Worm (Caenorhabditis elegans): ENCODE results near the gene set-21.

set-21 gene

ce11 chrIV:4390438-4390894, at the start of gene set-21, which contains the start of gene rpl-7A (continued):
- TF ChIP-seq skn-1 (tag; optimal IDR thresholded peaks at IDR 0.05) (no peak), fkh-10 (GFP tag; optimal IDR thresholded peaks at IDR 0.05) (peak; percentile 52), mdt-29 (GFP tag; IDR thresholded peaks at IDR 0.05) (peak; percentile 90), F26F4.8 (GFP tag; conservative IDR thresholded peaks at IDR 0.05) (no peak), spr-1 (tag; optimal IDR thresholded peaks at IDR 0.05) (peak; percentile 92), lin-39 (tag; optimal IDR thresholded peaks at IDR 0.05) (no peak), nhr-42 (GFP tag; IDR thresholded peaks at IDR 0.05) (peak; percentile 97), nhr-10 (tag; optimal IDR thresholded peaks at IDR 0.05) (no peak), Y48G9A.11 (GFP tag; IDR thresholded peaks at IDR 0.05) (peak; percentile 90), attf-4 (tag; optimal IDR thresholded peaks at IDR 0.05) (no peak), lin-1 (GFP tag; IDR thresholded peaks at IDR 0.05) (peak; percentile 95), ces-1 (GFP tag; optimal IDR thresholded peaks at IDR 0.05) (no peak), lsy-2 (tag; optimal IDR thresholded peaks at IDR 0.05) (peak; percentile 93 to 96), dmd-6 (GFP tag; IDR thresholded peaks at IDR 0.05) (peak; percentile 97), nhr-25 (tag; optimal IDR thresholded peaks at IDR 0.05; ENCODE audit: borderline replicate concordance, insufficient read depth) (peak; percentile 93), D1046.2 (GFP tag; IDR thresholded peaks at IDR 0.05) (peak; percentile 95), nhr-28 (tag; optimal IDR thresholded peaks at IDR 0.05) (peak; percentile 91), tra-1 (GFP tag; IDR thresholded peaks at IDR 0.05) (peak; percentile 96), mxl-3 (GFP tag; optimal IDR thresholded peaks at IDR 0.05) (peak; percentile 90), daf-19 (GFP tag; conservative IDR thresholded peaks at IDR 0.05) (peak; percentile 95), ZK337.2 (GFP tag; IDR thresholded peaks at IDR 0.05) (peak; percentile 90), unc-130 (GFP tag; optimal IDR thresholded peaks at IDR 0.05) (peak; percentile 76), aha-1 (tag) (peak; percentile 98), arid-1 (GFP tag; conservative IDR thresholded peaks at IDR 0.05) (peak; percentile 98), nhr-77 (tag; optimal IDR thresholded peaks at IDR 0.05) (peak; percentile 96), ctbp-1 (GFP tag; IDR thresholded peaks at IDR 0.05) (peak; percentile 95), nhr-11 (tag; optimal IDR thresholded peaks at IDR 0.05) (peak; percentile 92), php-3 (GFP tag; IDR thresholded peaks at IDR 0.05) (peak; percentile 95), pqm-1 (tag; optimal IDR thresholded peaks at IDR 0.05) (peak; percentile 45), mdl-1 (tag; optimal IDR thresholded peaks at IDR 0.05) (peak in 1 of 2 experiments; percentile 68), T26A8.4 (GFP tag; IDR thresholded peaks at IDR 0.05) (peak; percentile 99), F10B5.3 (tag; optimal IDR thresholded peaks at IDR 0.05) (peak; percentile 90), lin-15B (tag; optimal IDR thresholded peaks at IDR 0.05) (peak; percentile 77), lin-13 (GFP tag; optimal IDR thresholded peaks at IDR 0.05) (peak; percentile 81), ceh-32 (tag; optimal IDR thresholded peaks at IDR 0.05; ENCODE audit: poor library complexity) (peak; percentile 10), dmd-8 (GFP tag; IDR thresholded peaks at IDR 0.05) (peak; percentile 71; the same call in 1 of the 2 replicates), Y105C5A.15 (GFP tag; IDR thresholded peaks at IDR 0.05) (peak; percentile 66; the same call in 1 of the 2 replicates), mep-1 (tag; optimal IDR thresholded peaks at IDR 0.05) (peak; percentile 90), F37D6.2 (tag; optimal IDR thresholded peaks at IDR 0.05) (peak; percentile 93), Y5F2A.4 (GFP tag; optimal IDR thresholded peaks at IDR 0.05) (peak; percentile 80), F49E8.2 (tag; optimal IDR thresholded peaks at IDR 0.05; ENCODE audit: borderline replicate concordance) (peak; percentile 82), nhr-6 (tag; optimal IDR thresholded peaks at IDR 0.05) (peak; percentile 76), dve-1 (tag; optimal IDR thresholded peaks at IDR 0.05; ENCODE audit: insufficient read depth) (peak; percentile 92), jun-1 (tag; optimal IDR thresholded peaks at IDR 0.05) (peak; percentile 70), snpc-4 (tag; optimal IDR thresholded peaks at IDR 0.05) (no peak), madf-9 (GFP tag; conservative IDR thresholded peaks at IDR 0.05) (peak; percentile 95), F44E2.7 (GFP tag; IDR thresholded peaks at IDR 0.05) (0 out of 2 replicates have a peak, but pooled peaks have one; percentile 77), mxl-2 (GFP tag; conservative IDR thresholded peaks at IDR 0.05) (peak; percentile 82), ceh-44 (GFP tag; IDR thresholded peaks at IDR 0.05) (peak; percentile 69), R02D3.7 (tag; optimal IDR thresholded peaks at IDR 0.05) (no peak), ztf-11 (tag; optimal IDR thresholded peaks at IDR 0.05) (no peak), ceh-28 (tag; optimal IDR thresholded peaks at IDR 0.05) (no peak)
